Worm (Caenorhabditis elegans) whole organism, L4 larva: Measurements from ENCODE around the gene srh-277.

Experiments
- F10B5.3 ChIP-seq: sonication (generic microtip); optimal IDR thresholded peaks from 2 replicates; lab custom pipeline; 2016; ENCODE audit warnings: mild to moderate bottlenecking, missing genetic modification characterization, missing compliant biosample characterization
- ZK546.5 ChIP-seq, 2 experiments: sonication (generic microtip); optimal IDR thresholded peaks; 2 replicates each; lab custom pipeline; 2017; ENCODE audit warnings: missing biosample characterization in 2 of 2, missing genetic modification characterization in 2 of 2
- aha-1 ChIP-seq: fragments of 150-350 bp; peaks from one replicate; lab custom pipeline; 2014; ENCODE audit warnings: missing biosample characterization, missing genetic modification characterization
- arid-1 ChIP-seq: fragments of 200-800 bp; sonication (Bioruptor generic); conservative IDR thresholded peaks from 2 replicates; pipeline ENCODE4 v1.3.6; 2022; ENCODE audit warnings: missing genetic modification reagents, missing genetic modification characterization, missing compliant biosample characterization
- ceh-20 ChIP-seq: fragments of 200-800 bp; sonication (Bioruptor generic); IDR thresholded peaks from 2 replicates; pipeline ENCODE4 v1.3.6; 2022; ENCODE audit warnings: missing genetic modification reagents, missing genetic modification characterization, missing compliant biosample characterization
- daf-12 ChIP-seq: fragments of 150-350 bp; optimal IDR thresholded peaks from 2 replicates; lab custom pipeline; 2014; ENCODE audit warnings: missing biosample characterization, missing genetic modification reagents, missing genetic modification characterization
- dmd-6 ChIP-seq: fragments of 200-800 bp; sonication (Bioruptor generic); IDR thresholded peaks from 2 replicates; pipeline ENCODE4 v1.3.6; 2022; ENCODE audit warnings: missing genetic modification reagents, missing genetic modification characterization, missing compliant biosample characterization
- dmd-9 ChIP-seq: fragments of 200-800 bp; sonication (Bioruptor generic); IDR thresholded peaks from 2 replicates; pipeline ENCODE4 v1.3.6; 2022; ENCODE audit warnings: missing genetic modification reagents, missing genetic modification characterization, missing compliant biosample characterization
- hlh-11 ChIP-seq: fragments of 200-800 bp; sonication (Bioruptor generic); optimal IDR thresholded peaks from 2 replicates; lab custom pipeline; 2018; ENCODE audit warnings: mild to moderate bottlenecking, missing genetic modification characterization, missing compliant biosample characterization
- hlh-30 ChIP-seq: sonication (generic microtip); optimal IDR thresholded peaks from 2 replicates; lab custom pipeline; 2017; ENCODE audit warnings: antibody characterized with exemption, mild to moderate bottlenecking, missing genetic modification characterization, missing compliant biosample characterization; ENCODE audit not compliant: insufficient read depth
- hmg-1.1 ChIP-seq: fragments of 200-800 bp; sonication (Bioruptor generic); IDR thresholded peaks from 2 replicates; pipeline ENCODE4 v1.3.6; 2022; ENCODE audit warnings: missing genetic modification reagents, missing genetic modification characterization, missing compliant biosample characterization
- jun-1 ChIP-seq: fragments of 150-350 bp; optimal IDR thresholded peaks from 2 replicates; lab custom pipeline; 2014; ENCODE audit warnings: missing biosample characterization, missing genetic modification reagents, missing genetic modification characterization
- lim-7 ChIP-seq: fragments of 200-800 bp; sonication (Bioruptor generic); IDR thresholded peaks from 2 replicates; pipeline ENCODE4 v1.3.6; 2022; ENCODE audit warnings: missing genetic modification characterization, missing compliant biosample characterization
- lin-1 ChIP-seq: fragments of 200-800 bp; sonication (Bioruptor generic); IDR thresholded peaks from 2 replicates; pipeline ENCODE4 v1.3.6; 2022; ENCODE audit warnings: missing genetic modification reagents, missing genetic modification characterization, missing compliant biosample characterization
- madf-5 ChIP-seq, 2 experiments: fragments of 200-800 bp; sonication (Bioruptor generic); IDR thresholded peaks; 2 replicates each; pipeline ENCODE4 v1.3.6; 2022; ENCODE audit warnings: missing compliant biosample characterization in 2 of 2, missing genetic modification characterization in 2 of 2
- mdl-1 ChIP-seq, 2 experiments: fragments of 150-350 bp in 1 of 2; sonication (generic microtip) in 1 of 2; optimal IDR thresholded peaks; 2 replicates each; lab custom pipeline; 2014 to 2017; ENCODE audit warnings: missing biosample characterization in 2 of 2, missing genetic modification characterization in 2 of 2
- nhr-11 ChIP-seq: fragments of 150-350 bp; optimal IDR thresholded peaks from 2 replicates; lab custom pipeline; 2014; ENCODE audit warnings: missing biosample characterization, missing genetic modification characterization
- nhr-28 ChIP-seq: fragments of 150-350 bp; optimal IDR thresholded peaks from 2 replicates; lab custom pipeline; 2014; ENCODE audit warnings: missing biosample characterization, missing genetic modification characterization
- nhr-42 ChIP-seq: fragments of 200-800 bp; sonication (Bioruptor generic); IDR thresholded peaks from 2 replicates; pipeline ENCODE4 v1.3.6; 2022; ENCODE audit warnings: missing genetic modification characterization, missing compliant biosample characterization
- nhr-48 ChIP-seq: sonication (generic microtip); optimal IDR thresholded peaks from 2 replicates; lab custom pipeline; 2016; ENCODE audit warnings: mild to moderate bottlenecking, missing genetic modification characterization, missing compliant biosample characterization
- nhr-77 ChIP-seq: fragments of 150-350 bp; optimal IDR thresholded peaks from 2 replicates; lab custom pipeline; 2014; ENCODE audit warnings: missing biosample characterization, missing genetic modification characterization
- set-16 ChIP-seq: fragments of 200-800 bp; sonication (Bioruptor generic); IDR thresholded peaks from 2 replicates; pipeline ENCODE4 v1.3.6; 2022; ENCODE audit warnings: missing genetic modification reagents, missing genetic modification characterization, missing compliant biosample characterization
- tra-1 ChIP-seq: fragments of 200-800 bp; sonication (Bioruptor generic); IDR thresholded peaks from 2 replicates; pipeline ENCODE4 v1.3.6; 2022; ENCODE audit warnings: missing genetic modification reagents, missing genetic modification characterization, missing compliant biosample characterization
- unc-62 ChIP-seq, 3 experiments: fragments of 150-350 bp in 1 of 3; sonication (generic microtip); optimal IDR thresholded peaks in 2 of 3; peaks in 1 of 3; 1 replicate in 1 of 3; 2 replicates in 2 of 3; lab custom pipeline; 2014 to 2017; ENCODE audit warnings: missing biosample characterization in 3 of 3, missing genetic modification characterization in 3 of 3, missing genetic modification reagents in 3 of 3, missing genotype in 1 of 3
- zip-2 ChIP-seq: fragments of 150-350 bp; optimal IDR thresholded peaks from 2 replicates; lab custom pipeline; 2014; ENCODE audit warnings: missing biosample characterization, missing genetic modification characterization

srh-277 gene

ce11 chrV:16204888-16205287, 21.9 kb downstream of the srh-277 start, which contains the start of gene irld-26:
irld-26 (plus strand) TSS chrV:16205188.
- TF ChIP-seq nhr-77 (no peak), jun-1 (tag; lab: Kevin White, UChicago) (no peak), unc-62 (GFP tag; optimal IDR thresholded peaks at IDR 0.05 in 1 of 2; lab: Kevin White, UChicago) (peak in 1 of 2 experiments; percentile 13), unc-62 (tag; optimal IDR thresholded peaks at IDR 0.05; lab: Kevin White, UChicago) (no peak)
- TF ChIP-seq, all 104 proteins: peak for 1

DNA sequence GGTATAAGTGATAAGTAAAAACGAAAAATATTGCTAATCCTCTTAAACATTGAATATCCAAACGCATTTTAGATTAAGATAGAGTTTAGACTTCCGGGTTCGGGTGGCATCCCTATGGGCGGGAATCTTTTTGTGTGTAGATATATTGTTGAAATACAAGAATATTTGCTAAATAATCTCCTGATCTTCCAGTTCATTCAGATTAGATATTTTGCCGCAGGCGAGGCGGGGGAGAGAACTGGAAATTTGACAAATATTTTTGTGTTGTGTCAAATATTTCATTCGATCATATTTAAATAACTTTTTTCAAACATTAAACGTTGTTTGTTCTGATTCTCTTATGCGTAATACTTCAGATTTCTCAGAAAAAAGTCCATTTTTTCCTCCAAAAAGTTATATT, 26.8 kb downstream of the srh-277 start, which contains the start of gene oac-15:
TSS of gene oac-15 (minus strand) at position 101 of the 400 bp plus-strand sequence.
- TF ChIP-seq aha-1 (tag; lab: Kevin White, UChicago), result peak; percentile 80
- TF ChIP-seq hmg-1.1, result no peak

DNA sequence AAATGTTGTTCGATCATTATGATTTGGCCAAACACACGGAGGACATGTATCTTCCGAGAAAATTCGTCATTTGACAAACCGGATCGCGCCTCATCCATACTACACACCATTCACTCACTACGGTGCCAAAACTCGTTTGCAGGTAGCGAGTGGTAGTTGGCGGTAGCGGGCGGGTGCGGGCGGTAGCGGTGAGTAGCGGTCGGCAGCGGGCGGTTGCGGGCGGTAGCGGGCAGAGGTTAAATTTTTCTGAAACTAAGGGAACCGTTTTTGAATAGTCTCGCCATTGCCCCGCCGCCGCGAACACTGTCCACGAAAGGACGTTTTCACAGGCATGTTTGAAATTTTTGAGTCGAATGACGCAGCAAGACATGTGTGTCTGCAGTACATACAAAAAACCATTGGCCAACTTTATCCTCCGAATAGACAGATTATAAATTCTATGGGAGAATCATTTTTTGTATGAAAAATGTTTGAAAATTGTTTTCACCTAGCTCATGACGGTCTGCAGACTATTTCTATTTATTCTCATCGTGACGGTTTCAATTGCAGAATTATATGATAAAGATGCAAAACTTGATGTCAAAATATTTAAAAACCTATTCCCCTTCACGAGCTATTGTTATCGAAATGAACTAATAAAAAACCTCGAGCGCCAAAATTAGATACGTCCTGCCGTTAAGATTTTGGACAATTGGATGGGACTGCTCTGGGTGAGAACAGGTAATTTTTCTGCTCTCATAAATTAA, 27.4 kb downstream of the srh-277 start, which contains the start of gene F11A5.16:
TSS of gene F11A5.16 (plus strand) at position 696 of the 746 bp plus-strand sequence.
- peak; percentile 63 for TF ChIP-seq set-16 (GFP tag; lab: Robert Waterston, UW)
- no peak for TF ChIP-seq ZK546.5 (tag; optimal IDR thresholded peaks at IDR 0.05; lab: Kevin White, UChicago)

ce11 chrV:16211713-16212112, 28.7 kb downstream of the srh-277 start:
- TF ChIP-seq F10B5.3 (no peak), nhr-28 (tag; lab: Kevin White, UChicago) (peak; percentile 9), lim-7 (no peak), unc-62 (GFP tag; optimal IDR thresholded peaks at IDR 0.05 in 1 of 2; lab: Kevin White, UChicago) (peak in 1 of 2 experiments; percentile 60), unc-62 (tag; optimal IDR thresholded peaks at IDR 0.05; lab: Kevin White, UChicago) (no peak), ceh-20 (GFP tag; lab: Robert Waterston, UW) (no peak), aha-1 (tag; lab: Kevin White, UChicago) (peak; percentile 8)

- TF ChIP-seq unc-62 (GFP tag; optimal IDR thresholded peaks at IDR 0.05 in 1 of 2; lab: Kevin White, UChicago) (peak in 1 of 2 experiments; percentile 82), unc-62 (tag; optimal IDR thresholded peaks at IDR 0.05; lab: Kevin White, UChicago) (no peak), nhr-48 (tag; lab: Kevin White, UChicago) (peak; percentile 89), nhr-28 (tag; lab: Kevin White, UChicago) (peak; percentile 70), arid-1 (GFP tag; lab: Robert Waterston, UW) (no peak), dmd-6 (peak; percentile 90), mdl-1 (tag; optimal IDR thresholded peaks at IDR 0.05; lab: Kevin White, UChicago) (peak in 1 of 2 experiments; percentile 63), hlh-30 (peak; percentile 41), zip-2 (no peak), hlh-11 (tag; lab: Kevin White, UChicago) (peak; percentile 65), tra-1 (GFP tag; lab: Robert Waterston, UW) (0 out of 2 replicates have a peak, but pooled peaks have one; percentile 29), dmd-9 (GFP tag; lab: Robert Waterston, UW) (no peak)
Measured at ce11 chrV:16213323-16213722, 30.3 kb downstream of the srh-277 start.

ce11 chrV:16214505-16214904, 31.5 kb downstream of the srh-277 start, which contains the start of gene F11A5.9:
F11A5.9 (plus strand) TSS chrV:16214890.
- TF ChIP-seq nhr-28 (tag; lab: Kevin White, UChicago), result peak; percentile 24
- TF ChIP-seq unc-62 (GFP tag; optimal IDR thresholded peaks at IDR 0.05 in 1 of 2; lab: Kevin White, UChicago), result peak in 1 of 2 experiments; percentile 69
- TF ChIP-seq unc-62 (tag; optimal IDR thresholded peaks at IDR 0.05; lab: Kevin White, UChicago), result no peak
- TF ChIP-seq lin-1 (GFP tag; lab: Robert Waterston, UW), result no peak
- no peak for TF ChIP-seq daf-12
- TF ChIP-seq nhr-11 (tag; lab: Kevin White, UChicago), result no peak
- TF ChIP-seq mdl-1 (tag; optimal IDR thresholded peaks at IDR 0.05; lab: Kevin White, UChicago), result peak in 1 of 2 experiments; percentile 5
- TF ChIP-seq ceh-20 (GFP tag; lab: Robert Waterston, UW), result no peak

- no peak for TF ChIP-seq madf-5 (GFP tag; IDR thresholded peaks at IDR 0.05; lab: Robert Waterston, UW)
- TF ChIP-seq unc-62 (GFP tag; optimal IDR thresholded peaks at IDR 0.05 in 1 of 2; lab: Kevin White, UChicago), result peak in 1 of 2 experiments; percentile 67
- TF ChIP-seq unc-62 (tag; optimal IDR thresholded peaks at IDR 0.05; lab: Kevin White, UChicago), result no peak
- peak; percentile 87 for TF ChIP-seq aha-1 (tag; lab: Kevin White, UChicago)
- TF ChIP-seq nhr-42, result no peak
- TF ChIP-seq nhr-28 (tag; lab: Kevin White, UChicago), result no peak
Measured at ce11 chrV:16218522-16218921, 35.5 kb downstream of the srh-277 start, which contains the start of gene F11A5.15. F11A5.15 (minus strand) TSS chrV:16218622.
